Worm (Caenorhabditis elegans): ENCODE data around the gene C33A11.2.

DNA sequence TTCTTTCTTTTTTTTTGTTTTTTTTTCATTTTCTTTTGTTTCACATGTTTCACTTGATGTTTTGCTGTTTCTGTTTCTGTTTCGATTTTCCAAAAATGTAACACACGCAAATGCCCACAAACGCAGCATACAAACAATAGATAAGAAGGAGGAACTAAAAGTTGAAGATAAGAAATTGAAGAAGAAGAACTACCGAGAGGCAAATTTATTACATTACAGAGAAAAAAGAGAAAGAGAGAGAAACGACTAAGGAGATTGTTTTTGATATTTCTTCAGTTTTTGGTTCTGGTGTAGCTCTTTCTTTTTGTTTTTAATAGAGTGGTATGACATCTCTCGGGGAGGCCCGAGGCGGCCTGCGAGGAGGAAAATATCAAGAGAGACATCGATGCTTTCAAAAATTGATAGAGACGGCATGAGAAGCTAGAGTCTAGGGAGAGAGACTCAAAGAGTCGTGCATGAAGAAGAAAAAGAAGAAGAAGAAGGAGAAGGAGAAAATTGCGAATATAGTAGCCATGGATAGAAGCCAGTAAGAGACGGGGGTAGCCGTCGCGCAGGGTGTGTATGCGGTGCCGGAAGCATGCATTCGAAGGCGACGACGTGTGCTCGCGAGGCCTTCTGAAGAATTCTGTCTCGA is 7.7 kb downstream of the C33A11.2 start:
- TF ChIP-seq cog-1 (tag; optimal IDR thresholded peaks at IDR 0.05), result no peak
- TF ChIP-seq ref-1 (GFP tag; conservative IDR thresholded peaks at IDR 0.05), result no peak
- no peak for TF ChIP-seq flt-1 (GFP tag; IDR thresholded peaks at IDR 0.05)

Measured in whole organism, midembryonic.